Worm (Caenorhabditis elegans) whole organism, midembryonic: ENCODE results near the gene C17E7.12.

Experiments used
- T22C8.4 ChIP-seq: fragments of 200-800 bp; sonication (Bioruptor generic); IDR thresholded peaks from 2 replicates; pipeline ENCODE4 v1.3.6; 2022; ENCODE audit warnings: missing genetic modification characterization, missing compliant biosample characterization
- cog-1 ChIP-seq: sonication (generic microtip); optimal IDR thresholded peaks from 2 replicates; lab custom pipeline; 2016; ENCODE audit warnings: missing genetic modification characterization, missing compliant biosample characterization
- flt-1 ChIP-seq: fragments of 200-800 bp; sonication (Bioruptor generic); IDR thresholded peaks from 2 replicates; pipeline ENCODE4 v1.3.6; 2022; ENCODE audit warnings: missing genetic modification characterization, missing compliant biosample characterization
- klf-2 ChIP-seq: fragments of 200-800 bp; sonication (Bioruptor generic); conservative IDR thresholded peaks from 2 replicates; pipeline ENCODE4 v1.3.6; 2022; ENCODE audit warnings: missing genetic modification reagents, missing genetic modification characterization, missing compliant biosample characterization
- med-1 ChIP-seq: sonication (generic microtip); optimal IDR thresholded peaks from 2 replicates; lab custom pipeline; 2017; ENCODE audit warnings: missing genetic modification characterization, mild to moderate bottlenecking, missing compliant biosample characterization, antibody characterized with exemption, missing genetic modification reagents; ENCODE audit not compliant: insufficient read depth
- ref-1 ChIP-seq: fragments of 200-800 bp; sonication (Bioruptor generic); conservative IDR thresholded peaks from 2 replicates; pipeline ENCODE4 v1.3.6; 2022; ENCODE audit warnings: missing genetic modification reagents, missing genetic modification characterization, missing compliant biosample characterization
- tab-1 ChIP-seq: fragments of 200-800 bp; sonication (Bioruptor generic); IDR thresholded peaks from 2 replicates; pipeline ENCODE4 v1.3.6; 2022; ENCODE audit warnings: missing genetic modification characterization, missing compliant biosample characterization
- ztf-23 ChIP-seq: fragments of 200-800 bp; sonication (Bioruptor generic); IDR thresholded peaks from 2 replicates; pipeline ENCODE4 v1.3.6; 2022; ENCODE audit warnings: missing genetic modification reagents, missing genetic modification characterization, missing compliant biosample characterization
- ztf-29 ChIP-seq: fragments of 200-800 bp; sonication (Bioruptor generic); IDR thresholded peaks from 2 replicates; pipeline ENCODE4 v1.3.6; 2022; ENCODE audit warnings: missing genetic modification reagents, missing genetic modification characterization, missing compliant biosample characterization

The C17E7.12 gene

DNA sequence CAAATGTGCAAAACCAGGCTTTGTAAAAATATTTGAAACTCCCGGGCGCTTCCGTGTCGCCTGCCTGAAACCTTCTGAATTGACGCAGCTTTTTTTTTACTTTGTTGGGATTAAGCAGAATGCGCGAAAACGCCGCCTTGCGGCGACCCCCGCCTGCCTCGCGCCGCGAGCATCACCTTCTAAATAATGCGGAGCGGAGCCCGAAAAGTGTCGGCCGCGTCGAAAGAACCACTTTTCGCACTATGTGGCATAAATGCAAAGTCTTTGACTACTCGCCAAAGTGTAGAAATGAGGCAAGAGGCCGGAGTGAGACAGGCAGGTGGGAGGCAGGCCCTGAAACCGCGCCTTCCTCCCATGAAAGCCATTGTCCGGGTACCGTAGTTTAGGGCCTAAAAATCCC is 21.3 kb upstream of the C17E7.12 start:
- TF ChIP-seq cog-1 (tag; lab: Kevin White, UChicago) (no peak), klf-2 (GFP tag; lab: Robert Waterston, UW) (no peak), flt-1 (no peak), ztf-23 (GFP tag; lab: Robert Waterston, UW) (no peak), tab-1 (GFP tag; lab: Robert Waterston, UW) (no peak), ztf-29 (GFP tag; lab: Robert Waterston, UW) (no peak), med-1 (GFP tag; lab: Kevin White, UChicago) (no peak), T22C8.4 (no peak), ref-1 (GFP tag; lab: Robert Waterston, UW) (no peak)

DNA sequence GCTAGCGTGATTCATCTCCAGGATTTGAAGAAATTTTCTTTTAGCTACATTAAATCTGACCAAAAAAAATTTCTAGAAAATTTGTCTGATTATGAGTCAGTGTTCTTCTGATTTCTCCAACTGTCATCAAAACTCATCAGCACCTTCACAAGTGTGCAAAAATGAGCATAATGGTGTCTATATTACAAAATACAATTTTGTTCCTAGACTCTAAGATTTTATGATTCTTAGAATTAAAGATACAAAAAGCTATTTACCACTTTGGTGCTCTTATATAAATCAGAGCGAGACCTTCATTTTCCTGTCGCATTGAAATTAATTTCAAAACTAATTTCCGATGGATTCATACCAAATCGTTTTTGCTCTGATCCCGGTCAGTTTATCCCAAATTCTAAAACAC is 20.7 kb upstream of the C17E7.12 start, which contains the start of gene srx-68:
Gene srx-68, plus strand, starts transcription at position 301 of the 400 bp plus-strand sequence.
- TF ChIP-seq T22C8.4 (no peak), klf-2 (GFP tag; lab: Robert Waterston, UW) (no peak), tab-1 (GFP tag; lab: Robert Waterston, UW) (no peak)

ce11 chrV:3905841-3906240 is 14.0 kb upstream of the C17E7.12 start, which contains the start of gene nhr-156:
Gene nhr-156, plus strand, starts transcription at chrV:3906106.
- no peak for TF ChIP-seq T22C8.4
- no peak for TF ChIP-seq klf-2 (GFP tag; lab: Robert Waterston, UW)
- no peak for TF ChIP-seq cog-1 (tag; lab: Kevin White, UChicago)
- TF ChIP-seq tab-1 (GFP tag; lab: Robert Waterston, UW) = no peak
- no peak for TF ChIP-seq ref-1 (GFP tag; lab: Robert Waterston, UW)
- no peak for TF ChIP-seq flt-1
- no peak for TF ChIP-seq ztf-29 (GFP tag; lab: Robert Waterston, UW)
- TF ChIP-seq med-1 (GFP tag; lab: Kevin White, UChicago) = no peak
- TF ChIP-seq ztf-23 (GFP tag; lab: Robert Waterston, UW) = no peak

DNA sequence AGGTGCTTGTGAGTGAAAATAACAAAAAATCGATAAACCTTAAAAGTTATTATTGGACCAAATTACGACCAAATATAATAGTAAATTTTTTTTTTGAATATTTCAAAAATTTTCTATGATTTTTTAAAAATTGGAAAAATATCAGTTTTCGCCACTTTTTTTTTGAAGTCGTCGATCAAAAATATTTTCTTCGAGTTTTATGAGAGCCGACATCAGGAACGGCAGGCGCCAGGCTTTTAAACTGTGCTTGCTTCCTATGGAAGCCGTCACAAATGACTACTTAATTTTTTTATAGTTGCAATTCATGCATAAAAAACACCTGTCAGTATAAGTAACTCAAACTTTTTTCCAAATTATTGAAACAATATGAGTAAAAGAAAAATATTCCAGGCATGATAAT is 11.6 kb upstream of the C17E7.12 start:
- TF ChIP-seq ztf-23 (GFP tag; lab: Robert Waterston, UW) (no peak), med-1 (GFP tag; lab: Kevin White, UChicago) (no peak), cog-1 (tag; lab: Kevin White, UChicago) (no peak), ref-1 (GFP tag; lab: Robert Waterston, UW) (no peak), T22C8.4 (no peak), klf-2 (GFP tag; lab: Robert Waterston, UW) (no peak), ztf-29 (GFP tag; lab: Robert Waterston, UW) (no peak), tab-1 (GFP tag; lab: Robert Waterston, UW) (no peak), flt-1 (no peak)

ce11 chrV:3902458-3903157 is 10.8 kb upstream of the C17E7.12 start, which contains the start of the genes str-229 and srh-190:
Gene str-229, minus strand, starts transcription at chrV:3902558.
Gene srh-190, plus strand, starts transcription at chrV:3903107.
- TF ChIP-seq ref-1 (GFP tag; lab: Robert Waterston, UW) (no peak), klf-2 (GFP tag; lab: Robert Waterston, UW) (no peak), tab-1 (GFP tag; lab: Robert Waterston, UW) (no peak), ztf-23 (GFP tag; lab: Robert Waterston, UW) (no peak), cog-1 (tag; lab: Kevin White, UChicago) (no peak), flt-1 (no peak), med-1 (GFP tag; lab: Kevin White, UChicago) (no peak), T22C8.4 (no peak), ztf-29 (GFP tag; lab: Robert Waterston, UW) (no peak)

ce11 chrV:3900102-3900501 is 8.3 kb upstream of the C17E7.12 start, which contains the start of gene irld-22:
Gene irld-22, minus strand, starts transcription at chrV:3900202.
- TF ChIP-seq med-1 (GFP tag; lab: Kevin White, UChicago) (no peak), ref-1 (GFP tag; lab: Robert Waterston, UW) (no peak), cog-1 (tag; lab: Kevin White, UChicago) (no peak), ztf-29 (GFP tag; lab: Robert Waterston, UW) (no peak), flt-1 (no peak), ztf-23 (GFP tag; lab: Robert Waterston, UW) (no peak), klf-2 (GFP tag; lab: Robert Waterston, UW) (no peak), T22C8.4 (no peak), tab-1 (GFP tag; lab: Robert Waterston, UW) (no peak)

- TF ChIP-seq ztf-23 (GFP tag; lab: Robert Waterston, UW) (no peak), klf-2 (GFP tag; lab: Robert Waterston, UW) (no peak), tab-1 (GFP tag; lab: Robert Waterston, UW) (no peak), med-1 (GFP tag; lab: Kevin White, UChicago) (no peak), flt-1 (no peak), ztf-29 (GFP tag; lab: Robert Waterston, UW) (no peak), ref-1 (GFP tag; lab: Robert Waterston, UW) (no peak), cog-1 (tag; lab: Kevin White, UChicago) (no peak), T22C8.4 (no peak)
These were observed 4.2 kb upstream of the C17E7.12 start for ce11 chrV:3896018-3896417.

DNA sequence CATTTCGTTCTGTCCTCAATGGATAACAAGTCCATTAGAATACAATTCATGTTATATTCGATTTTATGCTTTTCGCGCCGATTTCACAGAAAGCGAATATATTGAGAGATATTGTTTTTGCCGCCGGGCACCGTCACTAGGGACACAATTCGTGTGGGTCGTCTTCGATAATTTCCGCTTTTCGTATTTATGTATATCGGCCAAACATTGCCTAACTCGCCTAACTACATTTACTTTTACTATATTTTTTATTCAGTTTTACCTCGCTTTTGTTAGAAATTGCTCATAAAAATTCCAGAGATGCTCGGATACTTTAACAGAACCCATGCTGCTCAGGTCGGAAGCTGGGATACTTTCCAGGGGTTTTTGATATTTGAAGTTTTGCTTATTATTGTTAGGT is 2.8 kb upstream of the C17E7.12 start, which contains the start of gene sre-9:
Gene sre-9, plus strand, starts transcription at position 301 of the 400 bp plus-strand sequence.
- TF ChIP-seq klf-2 (GFP tag; lab: Robert Waterston, UW) (no peak), med-1 (GFP tag; lab: Kevin White, UChicago) (no peak), flt-1 (no peak), ztf-29 (GFP tag; lab: Robert Waterston, UW) (no peak), ref-1 (GFP tag; lab: Robert Waterston, UW) (no peak), cog-1 (tag; lab: Kevin White, UChicago) (no peak), tab-1 (GFP tag; lab: Robert Waterston, UW) (no peak), ztf-23 (GFP tag; lab: Robert Waterston, UW) (no peak), T22C8.4 (no peak)

DNA sequence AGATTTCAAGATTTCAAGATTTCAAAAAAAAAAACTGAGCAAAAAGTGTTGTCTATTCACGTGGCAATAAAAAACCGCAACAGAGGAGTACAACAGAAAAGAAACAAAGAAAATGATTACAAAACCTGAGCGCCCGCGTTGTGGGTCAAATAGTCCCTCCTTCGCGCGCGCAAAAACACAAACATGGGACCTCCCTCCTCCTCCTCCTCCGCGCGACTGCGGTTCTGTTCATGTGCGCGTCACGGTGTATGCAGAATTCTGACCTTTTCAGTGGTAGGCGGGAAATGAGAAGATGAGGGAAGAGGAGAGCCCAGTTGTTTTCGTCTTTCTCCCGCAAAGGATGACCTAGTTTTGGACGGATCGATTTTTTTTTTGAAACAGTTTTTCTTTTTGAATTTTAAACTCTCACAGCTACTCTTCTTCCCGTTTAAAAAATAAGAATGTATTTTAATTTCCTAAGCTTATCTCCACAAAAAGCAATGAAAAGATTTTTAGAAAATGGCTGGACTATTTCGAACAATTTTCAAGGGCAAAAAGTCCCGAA is 614 bp upstream of the C17E7.12 start, which contains the start of gene C17E7.4:
Gene C17E7.4, plus strand, starts transcription at position 494 of the 544 bp plus-strand sequence.
- TF ChIP-seq ztf-29 (GFP tag; lab: Robert Waterston, UW) (no peak), tab-1 (GFP tag; lab: Robert Waterston, UW) (no peak), klf-2 (GFP tag; lab: Robert Waterston, UW) (no peak), cog-1 (tag; lab: Kevin White, UChicago) (no peak), flt-1 (no peak), ref-1 (GFP tag; lab: Robert Waterston, UW) (no peak), T22C8.4 (no peak), med-1 (GFP tag; lab: Kevin White, UChicago) (no peak), ztf-23 (GFP tag; lab: Robert Waterston, UW) (no peak)
